Worm (Caenorhabditis elegans) whole organism, L3 larva: ENCODE results near the gene fbxa-9.

Source experiments
- R02D3.7 ChIP-seq: fragments of 150-350 bp; optimal IDR thresholded peaks from 2 replicates; lab custom pipeline; 2014; ENCODE audit warnings: missing biosample characterization, missing genetic modification characterization
- aly-2 ChIP-seq: fragments of 150-350 bp; optimal IDR thresholded peaks from 2 replicates; lab custom pipeline; 2014; ENCODE audit warnings: missing biosample characterization, missing genetic modification characterization
- ama-1 ChIP-seq: fragments of 150-350 bp; optimal IDR thresholded peaks from 2 replicates; lab custom pipeline; 2018
- ceh-16 ChIP-seq: sonication (generic microtip); optimal IDR thresholded peaks from 2 replicates; lab custom pipeline; 2017; ENCODE audit warnings: missing biosample characterization, missing genetic modification characterization
- ceh-28 ChIP-seq: fragments of 150-350 bp; optimal IDR thresholded peaks from 2 replicates; lab custom pipeline; 2014; ENCODE audit warnings: missing biosample characterization, missing genetic modification reagents, missing genetic modification characterization
- ceh-9 ChIP-seq: sonication (generic microtip); optimal IDR thresholded peaks from 2 replicates; lab custom pipeline; 2018; ENCODE audit warnings: missing biosample characterization, missing genetic modification characterization
- daf-12 ChIP-seq: fragments of 150-350 bp; optimal IDR thresholded peaks from 2 replicates; lab custom pipeline; 2014; ENCODE audit warnings: missing biosample characterization, missing genetic modification reagents, missing genetic modification characterization
- egl-5 ChIP-seq: fragments of 150-350 bp; optimal IDR thresholded peaks from 2 replicates; lab custom pipeline; 2017; ENCODE audit warnings: missing biosample characterization, missing genetic modification reagents, missing genetic modification characterization, inconsistent platforms
- elt-1 ChIP-seq: fragments of 150-350 bp; optimal IDR thresholded peaks from 2 replicates; lab custom pipeline; 2014; ENCODE audit warnings: missing biosample characterization, missing genetic modification characterization
- elt-2 ChIP-seq: sonication (generic microtip); optimal IDR thresholded peaks from 2 replicates; lab custom pipeline; 2016; ENCODE audit warnings: missing genetic modification reagents, mild to moderate bottlenecking, missing genetic modification characterization, missing compliant biosample characterization
- eor-1 ChIP-seq, 2 experiments: fragments of 150-350 bp; optimal IDR thresholded peaks; 2 replicates each; lab custom pipeline; 2014 to 2018; ENCODE audit warnings: missing biosample characterization in 2 of 2, missing genetic modification characterization in 2 of 2
- fkh-10 ChIP-seq: sonication (generic microtip); optimal IDR thresholded peaks from 2 replicates; lab custom pipeline; 2017; ENCODE audit warnings: missing biosample characterization, missing genetic modification reagents, missing genetic modification characterization
- fos-1 ChIP-seq: fragments of 150-350 bp; optimal IDR thresholded peaks from 2 replicates; lab custom pipeline; 2014; ENCODE audit warnings: missing biosample characterization, missing genetic modification characterization
- hmg-11 ChIP-seq: sonication (generic microtip); optimal IDR thresholded peaks from 2 replicates; lab custom pipeline; 2016; ENCODE audit warnings: missing genetic modification characterization, missing compliant biosample characterization
- jun-1 ChIP-seq: fragments of 150-350 bp; optimal IDR thresholded peaks from 2 replicates; lab custom pipeline; 2014; ENCODE audit warnings: missing biosample characterization, missing genetic modification reagents, missing genetic modification characterization
- lin-39 ChIP-seq: fragments of 150-350 bp; optimal IDR thresholded peaks from 2 replicates; lab custom pipeline; 2018; ENCODE audit warnings: missing biosample characterization, missing genetic modification reagents, missing genetic modification characterization
- lsy-12 ChIP-seq: sonication (generic microtip); optimal IDR thresholded peaks from 2 replicates; lab custom pipeline; 2016; ENCODE audit warnings: mild to moderate bottlenecking, missing genetic modification characterization, missing compliant biosample characterization
- mml-1 ChIP-seq: fragments of 150-350 bp; sonication (generic microtip); optimal IDR thresholded peaks from 3 replicates; lab custom pipeline; 2014; ENCODE audit warnings: missing biosample characterization, missing genetic modification characterization
- nfya-1 ChIP-seq: sonication (generic microtip); optimal IDR thresholded peaks from 2 replicates; lab custom pipeline; 2017; ENCODE audit warnings: missing genetic modification characterization, mild to moderate bottlenecking, missing compliant biosample characterization, antibody characterized with exemption, moderate library complexity; ENCODE audit not compliant: insufficient read depth
- nhr-11 ChIP-seq: fragments of 150-350 bp; optimal IDR thresholded peaks from 2 replicates; lab custom pipeline; 2014; ENCODE audit warnings: missing biosample characterization, missing genetic modification characterization
- nhr-23 ChIP-seq: fragments of 150-350 bp; optimal IDR thresholded peaks from 2 replicates; lab custom pipeline; 2014; ENCODE audit warnings: missing biosample characterization, missing genetic modification reagents, missing genetic modification characterization
- nhr-25 ChIP-seq: sonication (generic microtip); optimal IDR thresholded peaks from 2 replicates; lab custom pipeline; 2017; ENCODE audit warnings: missing biosample characterization, missing genetic modification characterization
- nhr-28 ChIP-seq: fragments of 150-350 bp; optimal IDR thresholded peaks from 2 replicates; lab custom pipeline; 2014; ENCODE audit warnings: missing biosample characterization, missing genetic modification characterization
- nhr-43 ChIP-seq: sonication (generic microtip); optimal IDR thresholded peaks from 2 replicates; lab custom pipeline; 2016; ENCODE audit warnings: mild to moderate bottlenecking, missing genetic modification characterization, missing compliant biosample characterization; ENCODE audit not compliant: poor library complexity, severe bottlenecking
- nhr-76 ChIP-seq: fragments of 150-350 bp; sonication (generic microtip); optimal IDR thresholded peaks from 5 replicates; lab custom pipeline; 2014; ENCODE audit warnings: missing biosample characterization, missing genetic modification characterization
- pha-4 ChIP-seq: fragments of 150-350 bp; optimal IDR thresholded peaks from 2 replicates; lab custom pipeline; 2014; ENCODE audit warnings: missing biosample characterization, missing genetic modification reagents, missing genetic modification characterization
- pqm-1 ChIP-seq: fragments of 150-350 bp; optimal IDR thresholded peaks from 2 replicates; lab custom pipeline; 2017; ENCODE audit warnings: missing biosample characterization, missing genetic modification characterization, inconsistent platforms
- sea-2 ChIP-seq: fragments of 150-350 bp; sonication (generic microtip); optimal IDR thresholded peaks from 4 replicates; lab custom pipeline; 2014; ENCODE audit warnings: missing biosample characterization, missing genetic modification reagents, missing genetic modification characterization
- skn-1 ChIP-seq: fragments of 150-350 bp; optimal IDR thresholded peaks from 2 replicates; lab custom pipeline; 2014; ENCODE audit warnings: missing biosample characterization, missing genetic modification characterization
- tbx-2 ChIP-seq: sonication (generic microtip); optimal IDR thresholded peaks from 2 replicates; lab custom pipeline; 2016; ENCODE audit warnings: mild to moderate bottlenecking, missing genetic modification characterization, missing compliant biosample characterization
- unc-39 ChIP-seq: sonication (generic microtip); optimal IDR thresholded peaks from 4 replicates; lab custom pipeline; 2017; ENCODE audit warnings: missing biosample characterization, missing genetic modification characterization
- unc-62 ChIP-seq: fragments of 150-350 bp; sonication (generic microtip); optimal IDR thresholded peaks from 4 replicates; lab custom pipeline; 2014; ENCODE audit warnings: missing biosample characterization, missing genetic modification reagents, missing genetic modification characterization
- zag-1 ChIP-seq: fragments of 150-350 bp; optimal IDR thresholded peaks from 2 replicates; lab custom pipeline; 2014; ENCODE audit warnings: missing biosample characterization, missing genetic modification characterization

The fbxa-9 gene

DNA sequence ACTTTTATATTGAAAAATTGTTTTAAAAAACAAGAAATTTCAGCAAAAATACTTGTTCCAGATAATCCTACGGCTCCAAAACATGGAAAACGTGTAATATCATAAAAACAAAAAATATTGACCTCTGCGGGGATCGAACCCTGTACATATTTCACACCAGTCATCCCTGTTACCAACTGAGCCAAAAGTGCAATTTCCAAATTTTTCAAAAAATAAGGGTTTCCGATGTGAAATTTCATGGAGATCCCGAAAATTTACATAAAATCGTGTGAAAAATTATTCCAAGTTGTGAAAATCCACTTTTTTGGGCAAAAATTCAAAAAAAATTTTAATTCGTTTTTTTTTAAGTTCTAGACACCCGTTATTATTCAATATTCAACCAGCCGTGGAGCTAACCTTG, 37.7 kb downstream of the fbxa-9 start:
- TF ChIP-seq ceh-28 (tag; lab: Kevin White, UChicago) (no peak), jun-1 (tag; lab: Kevin White, UChicago) (no peak), nhr-28 (tag; lab: Kevin White, UChicago) (no peak), pqm-1 (tag; lab: Kevin White, UChicago) (no peak), nfya-1 (tag; lab: Kevin White, UChicago) (no peak), unc-39 (tag; lab: Kevin White, UChicago) (no peak), egl-5 (no peak), nhr-23 (tag; lab: Kevin White, UChicago) (no peak)

- TF ChIP-seq ceh-28 (tag; lab: Kevin White, UChicago) (peak; percentile 19), nhr-25 (tag; lab: Kevin White, UChicago) (peak; percentile 3), hmg-11 (tag; lab: Kevin White, UChicago) (peak; percentile 63), pqm-1 (tag; lab: Kevin White, UChicago) (no peak), skn-1 (tag; lab: Kevin White, UChicago) (no peak), nfya-1 (tag; lab: Kevin White, UChicago) (peak; percentile 56), zag-1 (tag; lab: Kevin White, UChicago) (no peak), nhr-11 (tag; lab: Kevin White, UChicago) (no peak), egl-5 (no peak), ama-1 (lab: Kevin White, UChicago) (no peak), pha-4 (peak; percentile 61), ceh-9 (tag; lab: Kevin White, UChicago) (no peak)
Observed at ce11 chrIII:2304867-2305266, 38.4 kb downstream of the fbxa-9 start, which contains the start of gene Y54F10BM.9. TSS of gene Y54F10BM.9 (minus strand) at chrIII:2304927.

ce11 chrIII:2308026-2308425, 41.6 kb downstream of the fbxa-9 start, which contains the start of the genes fbxa-1 and Y54F10BM.20:
TSS of gene fbxa-1 (minus strand) at chrIII:2308126.
TSS of gene Y54F10BM.20 (plus strand) at chrIII:2308256.
- no peak for TF ChIP-seq R02D3.7
- no peak for TF ChIP-seq unc-39 (tag; lab: Kevin White, UChicago)
- TF ChIP-seq ceh-9 (tag; lab: Kevin White, UChicago): no peak
- TF ChIP-seq nhr-43: no peak
- no peak for TF ChIP-seq elt-1
- no peak for TF ChIP-seq nhr-76 (tag; lab: Kevin White, UChicago)
- TF ChIP-seq nhr-28 (tag; lab: Kevin White, UChicago): no peak
- no peak for TF ChIP-seq ceh-16 (tag; lab: Kevin White, UChicago)
- no peak for TF ChIP-seq lin-39 (tag; lab: Kevin White, UChicago)
- TF ChIP-seq mml-1 (tag; lab: Kevin White, UChicago): no peak
- TF ChIP-seq daf-12: no peak
- no peak for TF ChIP-seq nhr-23 (tag; lab: Kevin White, UChicago)
- TF ChIP-seq eor-1 (tag; optimal IDR thresholded peaks at IDR 0.05; lab: Kevin White, UChicago): no peak
- no peak for TF ChIP-seq tbx-2 (tag; lab: Kevin White, UChicago)
- TF ChIP-seq pha-4: no peak
- no peak for TF ChIP-seq unc-62 (GFP tag; lab: Kevin White, UChicago)
- TF ChIP-seq aly-2: no peak
- no peak for TF ChIP-seq fkh-10 (GFP tag; lab: Kevin White, UChicago)
- no peak for TF ChIP-seq nhr-11 (tag; lab: Kevin White, UChicago)
- TF ChIP-seq fos-1 (tag; lab: Kevin White, UChicago): no peak

DNA sequence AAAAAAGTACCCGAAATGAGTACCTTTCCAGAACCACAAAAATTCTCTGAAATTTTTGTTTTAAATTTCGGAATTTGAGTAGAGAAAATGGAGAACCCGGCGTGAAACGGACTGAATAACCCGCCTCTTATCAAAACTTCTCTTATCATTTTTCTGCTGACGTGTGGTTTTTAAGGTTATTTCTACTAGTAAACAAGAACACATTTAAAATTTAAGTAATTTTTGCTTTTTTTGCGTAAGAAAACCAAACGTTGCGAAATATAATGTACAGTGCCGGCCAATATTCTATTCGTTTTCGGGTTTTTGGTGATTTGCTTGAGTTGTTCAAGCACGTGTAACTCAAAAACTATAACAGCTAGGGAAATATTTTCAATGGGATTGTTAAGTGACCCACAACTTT, 44.5 kb downstream of the fbxa-9 start:
- peak; percentile 50 for TF ChIP-seq elt-2
- TF ChIP-seq sea-2 (GFP tag; lab: Kevin White, UChicago): no peak
- peak; percentile 4 for TF ChIP-seq pqm-1 (tag; lab: Kevin White, UChicago)
- TF ChIP-seq pha-4: peak; percentile 23
- no peak for TF ChIP-seq lsy-12

DNA sequence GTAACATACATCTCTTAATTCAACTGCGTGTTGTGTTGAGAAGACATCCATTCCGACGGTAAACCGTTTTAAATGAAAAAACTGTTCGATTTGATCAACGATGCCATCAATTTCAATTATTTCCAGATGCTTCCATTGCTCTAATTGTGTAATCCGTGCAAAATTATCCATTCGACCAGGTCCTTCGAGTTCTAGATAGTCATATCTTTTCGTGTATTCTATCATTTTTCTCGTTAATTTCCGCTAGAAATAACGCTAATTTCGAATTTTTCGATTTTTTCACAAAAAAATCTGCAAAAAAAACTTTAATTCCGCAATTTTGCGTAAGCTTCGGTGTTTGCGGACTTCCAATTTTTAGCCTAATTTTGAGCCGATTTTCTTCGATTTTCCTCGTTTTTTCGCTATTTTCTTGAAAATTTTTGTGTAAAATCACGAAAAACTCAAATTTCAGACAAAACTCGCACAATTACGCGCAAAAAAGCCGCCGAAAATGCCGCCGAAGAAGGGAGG, 47.6 kb downstream of the fbxa-9 start, which contains the start of the genes fbxa-66 and iffb-1:
fbxa-66 (minus strand) TSS at position 51 of the 510 bp plus-strand sequence.
iffb-1 (plus strand) TSS at position 452 of the 510 bp plus-strand sequence.
- TF ChIP-seq lin-39 (tag; lab: Kevin White, UChicago) (no peak), zag-1 (tag; lab: Kevin White, UChicago) (no peak), hmg-11 (tag; lab: Kevin White, UChicago) (peak; percentile 51), pha-4 (peak; percentile 24), R02D3.7 (no peak)
